Worm (Caenorhabditis elegans) whole organism, mixed stage, embryonic: ENCODE measurements around the gene Y45F3A.5.

Source experiments
- elt-1 ChIP-seq: sonication (generic microtip); optimal IDR thresholded peaks from 2 replicates; lab custom pipeline; 2017; ENCODE audit warnings: missing genetic modification characterization, mild to moderate bottlenecking, missing compliant biosample characterization, antibody characterized with exemption, moderate library complexity, borderline replicate concordance; ENCODE audit not compliant: insufficient read depth
- lsy-2 ChIP-seq: fragments of 150-350 bp; optimal IDR thresholded peaks from 2 replicates; lab custom pipeline; 2014; ENCODE audit warnings: missing biosample characterization, missing genetic modification characterization
- pha-4 ChIP-seq: fragments of 150-350 bp; optimal IDR thresholded peaks from 2 replicates; lab custom pipeline; 2018; ENCODE audit warnings: missing biosample characterization, missing genetic modification reagents, missing genetic modification characterization
- sptf-1 ChIP-seq: sonication (generic microtip); optimal IDR thresholded peaks from 2 replicates; lab custom pipeline; 2017; ENCODE audit warnings: mild to moderate bottlenecking, missing genetic modification characterization, moderate library complexity, missing compliant biosample characterization
- unc-62 ChIP-seq: fragments of 150-350 bp; optimal IDR thresholded peaks from 2 replicates; lab custom pipeline; 2014; ENCODE audit warnings: missing biosample characterization, missing genetic modification reagents, missing genetic modification characterization

- TF ChIP-seq elt-1 (tag; lab: Kevin White, UChicago): no peak
- TF ChIP-seq lsy-2 (tag; lab: Kevin White, UChicago): no peak
- TF ChIP-seq sptf-1 (tag; lab: Kevin White, UChicago): no peak
- no peak for TF ChIP-seq unc-62 (GFP tag; lab: Kevin White, UChicago)
- no peak for TF ChIP-seq pha-4 (tag; lab: Kevin White, UChicago)
These were observed 47.4 kb downstream of the Y45F3A.5 start, which contains the start of gene nlp-68 for ce11 chrIII:10538757-10539213.
